Worm (Caenorhabditis elegans): Measurements from ENCODE around the gene lgc-25.

DNA sequence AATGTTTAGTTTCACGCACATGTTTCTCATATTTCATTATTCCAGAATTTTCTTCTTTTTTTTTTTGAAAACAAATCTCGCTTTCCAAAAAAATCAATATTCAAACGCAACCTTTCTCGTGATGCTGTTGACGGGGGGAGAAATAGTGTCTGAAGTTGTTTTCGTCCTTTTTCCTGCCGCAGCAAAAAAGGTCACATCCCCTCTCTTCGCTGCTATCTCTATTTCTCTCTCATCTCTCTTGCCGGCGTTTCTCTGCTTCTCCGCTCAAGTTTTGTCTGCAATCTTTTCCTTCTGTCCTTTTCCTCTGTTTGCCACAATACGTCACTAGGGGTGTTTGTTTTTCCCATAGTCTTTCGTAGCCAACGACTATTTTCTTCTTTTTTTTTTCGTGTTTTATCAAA lies 14.8 kb downstream of the lgc-25 start:
- TF ChIP-seq ama-1 (optimal IDR thresholded peaks at IDR 0.05) (no peak), ama-1 (GFP tag; optimal IDR thresholded peaks at IDR 0.05) (no peak), him-1 (tag; optimal IDR thresholded peaks at IDR 0.05) (no peak), tbp1 (GFP tag; optimal IDR thresholded peaks at IDR 0.05) (peak; percentile 52), pbrm-1 (GFP tag; IDR thresholded peaks at IDR 0.05) (0 out of 2 replicates have a peak, but pooled peaks have one; percentile 51), K11D2.4 (GFP tag; IDR thresholded peaks at IDR 0.05) (peak; percentile 70), lsy-27 (tag; optimal IDR thresholded peaks at IDR 0.05; ENCODE audit: borderline replicate concordance, insufficient read depth) (no peak), F23B12.7 (tag; optimal IDR thresholded peaks at IDR 0.05; ENCODE audit: insufficient read depth) (peak; percentile 69)
